Worm (Caenorhabditis elegans): Measurements from ENCODE around the gene Y62F5A.9.

The Y62F5A.9 gene

DNA sequence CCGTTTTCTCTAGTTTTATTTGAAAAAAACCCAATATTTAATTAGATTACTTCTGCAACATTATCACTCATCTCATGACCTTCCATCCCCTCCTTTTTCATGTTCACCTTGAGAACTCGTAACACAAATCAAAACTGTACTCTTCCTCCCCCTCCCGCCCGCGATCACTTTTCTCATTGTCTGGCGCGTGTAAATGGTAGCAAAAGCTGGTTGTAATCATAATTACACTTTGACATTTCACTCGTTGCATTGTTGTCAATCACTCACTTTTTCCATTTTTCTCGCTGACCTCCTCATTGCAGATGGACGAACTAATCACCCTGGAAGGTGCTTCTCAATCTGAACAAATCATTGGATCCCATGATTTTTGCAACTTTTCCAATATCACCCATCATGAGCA is 28.3 kb downstream of the Y62F5A.9 start, which contains the start of gene npr-41:
Gene npr-41, plus strand, starts transcription at position 301 of the 400 bp plus-strand sequence.
- TF ChIP-seq pha-4 (tag; optimal IDR thresholded peaks at IDR 0.05) (no peak), pros-1 (tag; optimal IDR thresholded peaks at IDR 0.05) (no peak), F13H6.1 (tag; optimal IDR thresholded peaks at IDR 0.05) (no peak), ceh-2 (tag; optimal IDR thresholded peaks at IDR 0.05) (no peak), ceh-9 (tag; optimal IDR thresholded peaks at IDR 0.05) (no peak), ref-2 (tag; optimal IDR thresholded peaks at IDR 0.05) (no peak), eyg-1 (tag; optimal IDR thresholded peaks at IDR 0.05) (no peak), hlh-15 (tag; optimal IDR thresholded peaks at IDR 0.05) (no peak), ceh-24 (tag; optimal IDR thresholded peaks at IDR 0.05) (no peak), odd-2 (tag; optimal IDR thresholded peaks at IDR 0.05) (no peak), nfya-1 (tag; optimal IDR thresholded peaks at IDR 0.05) (no peak), ceh-45 (GFP tag; IDR thresholded peaks at IDR 0.05) (no peak), fax-1 (tag; optimal IDR thresholded peaks at IDR 0.05) (no peak), fkh-6 (tag; optimal IDR thresholded peaks at IDR 0.05) (no peak), fkh-10 (GFP tag; optimal IDR thresholded peaks at IDR 0.05) (no peak), syd-9 (tag; optimal IDR thresholded peaks at IDR 0.05) (no peak), hlh-30 (tag; optimal IDR thresholded peaks at IDR 0.05; ENCODE audit: insufficient read depth) (no peak), sdc-2 (tag; optimal IDR thresholded peaks at IDR 0.05) (no peak), pat-9 (tag; optimal IDR thresholded peaks at IDR 0.05) (no peak)

DNA sequence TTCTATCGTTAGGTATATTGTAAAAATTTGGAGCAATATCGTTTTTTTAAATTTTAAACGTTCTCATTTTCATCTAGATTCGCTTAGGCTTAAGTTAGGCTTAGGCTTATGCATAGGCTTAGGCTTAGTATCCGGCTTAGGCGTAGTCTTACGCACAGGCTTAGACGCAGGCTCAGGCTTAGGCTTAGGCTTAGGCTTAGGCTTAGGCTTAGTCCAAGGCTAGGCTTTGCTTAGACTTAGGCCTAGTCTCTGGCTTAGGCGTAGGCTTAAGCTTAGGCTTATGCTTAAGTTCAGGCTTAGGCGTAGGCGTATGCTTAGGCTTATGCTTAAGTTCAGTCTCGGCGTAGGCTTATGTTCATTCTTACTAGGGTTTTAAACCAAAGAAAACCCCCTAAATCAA is 34.9 kb downstream of the Y62F5A.9 start:
- TF ChIP-seq pha-2 (tag; optimal IDR thresholded peaks at IDR 0.05) = no peak
- peak; percentile 2 for TF ChIP-seq dve-1 (tag; optimal IDR thresholded peaks at IDR 0.05)

DNA sequence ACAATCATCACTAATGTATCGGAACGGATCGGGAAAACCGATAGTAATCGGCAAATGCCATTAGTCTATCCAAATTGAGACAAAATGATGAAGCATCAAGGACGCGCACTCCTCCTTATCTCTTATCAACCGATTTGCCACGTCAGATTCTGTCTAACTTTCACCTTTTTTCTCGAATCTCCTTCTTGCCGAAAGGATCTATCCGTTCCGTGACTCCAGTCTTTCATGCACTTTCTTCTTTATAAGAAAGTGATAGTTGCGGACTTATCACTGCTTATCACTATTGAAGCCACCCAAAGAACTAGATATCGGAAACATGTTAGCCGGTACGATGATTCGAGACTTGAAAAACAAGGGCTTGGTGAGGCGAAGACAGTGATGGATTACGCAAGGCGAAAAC is 36.7 kb downstream of the Y62F5A.9 start:
- TF ChIP-seq ceh-18 (tag; optimal IDR thresholded peaks at IDR 0.05) (no peak), lim-6 (tag; optimal IDR thresholded peaks at IDR 0.05) (no peak), zip-5 (tag; optimal IDR thresholded peaks at IDR 0.05) (no peak), ceh-2 (tag; optimal IDR thresholded peaks at IDR 0.05) (no peak), pha-4 (tag; optimal IDR thresholded peaks at IDR 0.05) (no peak), sdc-2 (tag; optimal IDR thresholded peaks at IDR 0.05) (no peak), elt-2 (tag; optimal IDR thresholded peaks at IDR 0.05) (no peak), pax-1 (tag; optimal IDR thresholded peaks at IDR 0.05) (no peak), hlh-6 (tag; optimal IDR thresholded peaks at IDR 0.05) (no peak), ceh-30 (tag; optimal IDR thresholded peaks at IDR 0.05) (no peak), syd-9 (tag; optimal IDR thresholded peaks at IDR 0.05) (no peak), pat-9 (tag; optimal IDR thresholded peaks at IDR 0.05) (no peak), ref-2 (tag; optimal IDR thresholded peaks at IDR 0.05) (no peak), fkh-6 (tag; optimal IDR thresholded peaks at IDR 0.05) (no peak), ztf-16 (tag; optimal IDR thresholded peaks at IDR 0.05) (no peak), ceh-9 (tag; optimal IDR thresholded peaks at IDR 0.05) (no peak), hlh-30 (tag; optimal IDR thresholded peaks at IDR 0.05; ENCODE audit: insufficient read depth) (no peak)

DNA sequence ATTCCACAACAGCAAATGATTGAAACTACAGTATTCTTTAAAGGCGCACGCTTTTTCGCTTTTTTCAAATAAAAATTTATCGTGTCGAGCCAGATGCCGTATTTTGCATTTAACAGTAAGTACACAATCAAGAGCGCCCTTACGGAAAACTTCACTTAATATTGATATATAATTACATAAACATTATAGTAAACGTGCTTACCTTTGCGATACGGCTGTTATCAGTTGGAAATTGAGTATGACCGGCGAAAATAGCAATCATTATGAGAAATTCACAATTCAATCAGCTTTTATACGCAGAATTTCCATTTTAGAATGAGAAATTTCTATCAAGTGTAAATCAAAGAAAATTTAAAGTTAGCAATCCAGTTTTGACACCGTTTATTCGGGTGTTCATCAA is 38.4 kb downstream of the Y62F5A.9 start, which contains the start of gene B0334.20:
Gene B0334.20, minus strand, starts transcription at position 262 of the 400 bp plus-strand sequence.
- TF ChIP-seq ahr-1 (tag; optimal IDR thresholded peaks at IDR 0.05) = no peak

DNA sequence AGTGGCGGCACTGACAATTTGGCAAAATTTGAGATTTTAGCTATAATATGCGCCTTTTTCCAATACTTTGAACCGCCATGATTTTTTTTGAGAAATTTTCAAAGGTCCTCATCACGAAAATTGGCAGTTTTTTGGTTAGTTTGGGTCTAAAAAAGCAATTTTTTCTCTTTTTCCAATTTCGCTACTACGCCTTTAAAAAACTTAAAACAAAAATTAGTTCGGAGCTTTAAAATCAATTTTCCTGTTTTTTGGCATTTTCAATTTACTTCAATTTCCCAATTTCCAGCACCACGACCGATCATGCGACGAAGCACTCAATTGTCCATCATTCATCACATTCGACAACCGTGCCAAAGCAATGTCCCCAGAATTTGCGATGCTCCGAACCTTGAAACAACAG is 41.3 kb downstream of the Y62F5A.9 start, which contains the start of gene B0334.5:
Gene B0334.5, plus strand, starts transcription at position 301 of the 400 bp plus-strand sequence.
- TF ChIP-seq pat-9 (tag; optimal IDR thresholded peaks at IDR 0.05) = no peak
- no peak for TF ChIP-seq eyg-1 (tag; optimal IDR thresholded peaks at IDR 0.05)
- TF ChIP-seq rnt-1 (tag; optimal IDR thresholded peaks at IDR 0.05) = no peak
- no peak for TF ChIP-seq hlh-15 (tag; optimal IDR thresholded peaks at IDR 0.05)
- no peak for TF ChIP-seq ceh-18 (tag; optimal IDR thresholded peaks at IDR 0.05)
- TF ChIP-seq hlh-6 (tag; optimal IDR thresholded peaks at IDR 0.05) = no peak
- TF ChIP-seq pros-1 (tag; optimal IDR thresholded peaks at IDR 0.05) = no peak
- TF ChIP-seq pha-4 (tag; optimal IDR thresholded peaks at IDR 0.05) = no peak
- TF ChIP-seq ceh-31 (tag; optimal IDR thresholded peaks at IDR 0.05) = no peak
- no peak for TF ChIP-seq ama-1 (optimal IDR thresholded peaks at IDR 0.05)
